Fruit fly (Drosophila melanogaster) whole organism, adult: ENCODE measurements around the gene sfl.

Source experiments
- CG12768 ChIP-seq: fragments of 200-800 bp; sonication (Bioruptor generic); optimal IDR thresholded peaks from 2 replicates; lab custom pipeline; 2017; ENCODE audit warnings: missing biosample characterization, missing genetic modification characterization, mild to moderate bottlenecking, moderate library complexity, missing genetic modification reagents
- CG33017 ChIP-seq: fragments of 200-800 bp; sonication (Bioruptor generic); optimal IDR thresholded peaks from 2 replicates; lab custom pipeline; 2018; ENCODE audit warnings: missing biosample characterization, mild to moderate bottlenecking, missing genetic modification characterization, moderate library complexity
- CG7045 ChIP-seq: fragments of 200-800 bp; sonication (Bioruptor generic); optimal IDR thresholded peaks from 2 replicates; lab custom pipeline; 2017; ENCODE audit warnings: missing biosample characterization, mild to moderate bottlenecking, missing genetic modification characterization
- Mnt ChIP-seq: fragments of 200-800 bp; sonication (Bioruptor generic); optimal IDR thresholded peaks from 2 replicates; lab custom pipeline; 2016; ENCODE audit warnings: missing biosample characterization, mild to moderate bottlenecking, missing genetic modification characterization

DNA sequence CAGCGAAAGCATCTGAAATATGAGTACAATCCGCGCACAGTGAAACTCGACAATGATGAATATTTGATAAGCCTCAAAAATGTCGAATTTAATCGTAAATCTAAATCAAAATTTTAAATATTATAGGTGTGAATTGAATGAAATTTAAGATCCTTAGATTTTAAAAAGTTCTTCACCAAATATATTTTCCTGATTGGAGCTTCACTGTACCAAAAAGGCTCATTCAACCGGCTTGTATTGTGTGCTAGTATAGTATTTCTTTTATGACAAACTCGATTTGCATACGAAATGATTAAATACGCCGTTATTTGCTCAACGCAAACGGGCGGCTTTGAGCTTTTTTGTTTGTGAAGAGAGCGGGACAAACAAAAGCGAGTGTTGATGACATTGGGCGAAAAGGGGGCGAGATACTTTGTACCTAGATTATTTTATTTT lies 57.5 kb downstream of the sfl start:
- TF ChIP-seq CG7045, result peak; percentile 95
- TF ChIP-seq CG12768 (GFP tag; lab: Kevin White, UChicago), result peak; percentile 91
- peak; percentile 95 for TF ChIP-seq CG33017 (tag; lab: Kevin White, UChicago)
- TF ChIP-seq Mnt (GFP tag; lab: Kevin White, UChicago), result peak; percentile 83
